Fruit fly (Drosophila melanogaster) whole organism, wandering third instar larva: Measurements from ENCODE around the gene CG7333.

ENCODE experiments used
- Hnf4 ChIP-seq: fragments of 200-800 bp; sonication (Bioruptor generic); optimal IDR thresholded peaks from 2 replicates; lab custom pipeline; 2016; ENCODE audit warnings: missing biosample characterization, mild to moderate bottlenecking, missing genetic modification characterization
- pan ChIP-seq: fragments of >200 bp; optimal IDR thresholded peaks from 2 replicates; lab custom pipeline; 2017

DNA sequence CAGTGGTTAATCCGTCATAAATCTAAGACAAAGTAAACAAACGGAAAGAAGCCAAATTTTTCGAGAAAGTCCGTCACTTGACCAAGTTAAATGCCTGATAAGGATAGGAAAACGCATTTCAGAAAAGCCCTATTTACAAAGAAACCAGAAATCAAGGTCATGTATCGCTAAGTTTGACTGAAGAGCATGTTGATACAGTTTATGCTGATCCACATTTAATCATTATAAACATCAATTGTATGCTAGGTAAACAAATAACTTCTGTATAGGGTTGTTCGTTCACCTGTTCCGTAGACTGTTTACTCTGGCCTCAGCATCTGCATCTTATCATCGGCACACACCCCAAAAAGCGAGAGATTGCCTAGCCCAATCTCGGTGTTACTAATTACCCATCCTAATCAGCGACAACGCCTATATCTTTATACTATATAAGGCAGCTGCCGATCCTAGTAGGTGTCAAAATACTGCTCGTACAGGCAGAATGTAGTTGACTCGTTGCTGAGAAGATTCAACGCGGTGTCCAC, 12.5 kb downstream of the CG7333 start, which contains the start of gene CG16727:
- TF ChIP-seq pan (lab: Kevin White, UChicago) (no peak), Hnf4 (GFP tag; lab: Kevin White, UChicago) (no peak)
